Worm (Caenorhabditis elegans) whole organism, L4 larva: ENCODE data around the gene aak-2.

Experiments
- D1046.2 ChIP-seq: fragments of 200-800 bp; sonication (Bioruptor generic); IDR thresholded peaks from 2 replicates; pipeline ENCODE4 v1.3.6; 2022; ENCODE audit warnings: missing genetic modification characterization, missing compliant biosample characterization
- F26F4.8 ChIP-seq: fragments of 200-800 bp; sonication (Bioruptor generic); conservative IDR thresholded peaks from 2 replicates; pipeline ENCODE4 v1.3.6; 2022; ENCODE audit warnings: missing genetic modification characterization, missing compliant biosample characterization
- F44E2.7 ChIP-seq: fragments of 200-800 bp; sonication (Bioruptor generic); IDR thresholded peaks from 2 replicates; pipeline ENCODE4 v2.1.2; 2022; ENCODE audit warnings: missing genetic modification characterization, missing compliant biosample characterization
- Y48G9A.11 ChIP-seq: fragments of 200-800 bp; sonication (Bioruptor generic); IDR thresholded peaks from 2 replicates; pipeline ENCODE4 v1.3.6; 2022; ENCODE audit warnings: missing genetic modification reagents, missing genetic modification characterization, missing compliant biosample characterization
- Y5F2A.4 ChIP-seq: fragments of 200-800 bp; sonication (Bioruptor generic); optimal IDR thresholded peaks from 2 replicates; lab custom pipeline; 2018; ENCODE audit warnings: mild to moderate bottlenecking, missing genetic modification characterization, missing compliant biosample characterization
- ZK337.2 ChIP-seq: fragments of 200-800 bp; sonication (Bioruptor generic); IDR thresholded peaks from 2 replicates; pipeline ENCODE4 v1.3.6; 2022; ENCODE audit warnings: missing genetic modification reagents, missing genetic modification characterization, missing compliant biosample characterization
- ZK546.5 ChIP-seq, 2 experiments: sonication (generic microtip); optimal IDR thresholded peaks; 2 replicates each; lab custom pipeline; 2017; ENCODE audit warnings: missing biosample characterization in 2 of 2, missing genetic modification characterization in 2 of 2
- aha-1 ChIP-seq: fragments of 150-350 bp; peaks from one replicate; lab custom pipeline; 2014; ENCODE audit warnings: missing biosample characterization, missing genetic modification characterization
- aly-2 ChIP-seq: sonication (generic microtip); optimal IDR thresholded peaks from 2 replicates; lab custom pipeline; 2018; ENCODE audit warnings: missing biosample characterization, missing genetic modification characterization
- ama-1 ChIP-seq: fragments of 150-350 bp; optimal IDR thresholded peaks from 2 replicates; lab custom pipeline; 2014; ENCODE audit warnings: inconsistent platforms, mixed read lengths
- attf-4 ChIP-seq: sonication (generic microtip); optimal IDR thresholded peaks from 3 replicates; lab custom pipeline; 2017; ENCODE audit warnings: missing biosample characterization, missing genetic modification characterization
- ceh-28 ChIP-seq: fragments of 150-350 bp; optimal IDR thresholded peaks from 2 replicates; lab custom pipeline; 2014; ENCODE audit warnings: missing biosample characterization, missing genetic modification reagents, missing genetic modification characterization
- ceh-44 ChIP-seq: fragments of 200-800 bp; sonication (Bioruptor generic); IDR thresholded peaks from 2 replicates; pipeline ENCODE4 v1.3.6; 2022; ENCODE audit warnings: missing genetic modification reagents, missing genetic modification characterization, missing compliant biosample characterization
- cey-2 ChIP-seq: sonication (generic microtip); optimal IDR thresholded peaks from 3 replicates; lab custom pipeline; 2017; ENCODE audit warnings: missing genetic modification characterization, mild to moderate bottlenecking, missing compliant biosample characterization, antibody characterized with exemption, borderline replicate concordance; ENCODE audit not compliant: insufficient read depth
- ctbp-1 ChIP-seq: fragments of 200-800 bp; sonication (Bioruptor generic); IDR thresholded peaks from 2 replicates; pipeline ENCODE4 v1.3.6; 2022; ENCODE audit warnings: missing genetic modification reagents, missing genetic modification characterization, missing compliant biosample characterization
- daf-12 ChIP-seq: fragments of 150-350 bp; optimal IDR thresholded peaks from 2 replicates; lab custom pipeline; 2014; ENCODE audit warnings: missing biosample characterization, missing genetic modification reagents, missing genetic modification characterization
- daf-19 ChIP-seq: fragments of 200-800 bp; sonication (Bioruptor generic); conservative IDR thresholded peaks from 2 replicates; pipeline ENCODE4 v1.3.6; 2022; ENCODE audit warnings: missing genetic modification characterization, missing compliant biosample characterization
- dmd-8 ChIP-seq: fragments of 200-800 bp; sonication (Bioruptor generic); IDR thresholded peaks from 2 replicates; pipeline ENCODE4 v1.3.6; 2022; ENCODE audit warnings: missing genetic modification characterization, missing compliant biosample characterization
- dpl-1 ChIP-seq: fragments of 150-350 bp; optimal IDR thresholded peaks from 2 replicates; lab custom pipeline; 2014; ENCODE audit warnings: missing biosample characterization, missing genetic modification reagents, missing genetic modification characterization
- duxl-1 ChIP-seq: sonication (generic microtip); optimal IDR thresholded peaks from 2 replicates; lab custom pipeline; 2016; ENCODE audit warnings: mild to moderate bottlenecking, missing genetic modification characterization, moderate library complexity, missing compliant biosample characterization; ENCODE audit not compliant: poor library complexity
- dve-1 ChIP-seq: sonication (generic microtip); optimal IDR thresholded peaks from 2 replicates; lab custom pipeline; 2017; ENCODE audit warnings: antibody characterized with exemption, mild to moderate bottlenecking, missing genetic modification characterization, missing compliant biosample characterization; ENCODE audit not compliant: insufficient read depth
- egl-43 ChIP-seq: fragments of 200-800 bp; sonication (Bioruptor generic); IDR thresholded peaks from 2 replicates; pipeline ENCODE4 v1.3.6; 2022; ENCODE audit warnings: missing genetic modification reagents, missing genetic modification characterization, missing compliant biosample characterization
- fkh-10 ChIP-seq: fragments of 150-350 bp; optimal IDR thresholded peaks from 2 replicates; lab custom pipeline; 2014; ENCODE audit warnings: missing biosample characterization, missing genetic modification reagents, missing genetic modification characterization
- hif-1 ChIP-seq, 2 experiments: sonication (generic microtip); optimal IDR thresholded peaks; 2 replicates each; lab custom pipeline; 2016 to 2017; ENCODE audit warnings: missing compliant biosample characterization in 2 of 2, missing genetic modification characterization in 2 of 2, missing genetic modification reagents in 2 of 2, missing genotype in 2 of 2, mild to moderate bottlenecking in 1 of 2
- hlh-11 ChIP-seq: fragments of 200-800 bp; sonication (Bioruptor generic); optimal IDR thresholded peaks from 2 replicates; lab custom pipeline; 2018; ENCODE audit warnings: mild to moderate bottlenecking, missing genetic modification characterization, missing compliant biosample characterization
- hlh-30 ChIP-seq: sonication (generic microtip); optimal IDR thresholded peaks from 2 replicates; lab custom pipeline; 2017; ENCODE audit warnings: antibody characterized with exemption, mild to moderate bottlenecking, missing genetic modification characterization, missing compliant biosample characterization; ENCODE audit not compliant: insufficient read depth
- lin-13 ChIP-seq: fragments of 150-350 bp; optimal IDR thresholded peaks from 2 replicates; lab custom pipeline; 2014; ENCODE audit warnings: missing biosample characterization, missing genetic modification reagents, missing genetic modification characterization
- lin-15B ChIP-seq: fragments of 150-350 bp; sonication (generic microtip); optimal IDR thresholded peaks from 3 replicates; lab custom pipeline; 2014; ENCODE audit warnings: missing biosample characterization, missing genetic modification characterization
- lin-29 ChIP-seq: fragments of 200-800 bp; sonication (Bioruptor generic); IDR thresholded peaks from 2 replicates; pipeline ENCODE4 v1.3.6; 2022; ENCODE audit warnings: missing genetic modification reagents, missing genetic modification characterization, missing compliant biosample characterization
- lin-38 ChIP-seq: fragments of 200-800 bp; sonication (Bioruptor generic); IDR thresholded peaks from 2 replicates; pipeline ENCODE4 v1.3.6; 2022; ENCODE audit warnings: missing genetic modification reagents, missing genetic modification characterization, missing compliant biosample characterization
- lir-3 ChIP-seq: sonication (generic microtip); optimal IDR thresholded peaks from 2 replicates; lab custom pipeline; 2016; ENCODE audit warnings: mild to moderate bottlenecking, missing genetic modification characterization, missing compliant biosample characterization
- madf-5 ChIP-seq, 2 experiments: fragments of 200-800 bp; sonication (Bioruptor generic); IDR thresholded peaks; 2 replicates each; pipeline ENCODE4 v1.3.6; 2022; ENCODE audit warnings: missing compliant biosample characterization in 2 of 2, missing genetic modification characterization in 2 of 2
- madf-9 ChIP-seq: fragments of 200-800 bp; sonication (Bioruptor generic); conservative IDR thresholded peaks from 2 replicates; pipeline ENCODE4 v1.3.6; 2022; ENCODE audit warnings: missing genetic modification reagents, missing genetic modification characterization, missing compliant biosample characterization
- mdl-1 ChIP-seq, 2 experiments: fragments of 150-350 bp in 1 of 2; sonication (generic microtip) in 1 of 2; optimal IDR thresholded peaks; 2 replicates each; lab custom pipeline; 2014 to 2017; ENCODE audit warnings: missing biosample characterization in 2 of 2, missing genetic modification characterization in 2 of 2
- mxl-2 ChIP-seq: fragments of 200-800 bp; sonication (Bioruptor generic); conservative IDR thresholded peaks from 2 replicates; pipeline ENCODE4 v1.3.6; 2022; ENCODE audit warnings: missing genetic modification reagents, missing genetic modification characterization, missing compliant biosample characterization
- nhr-11 ChIP-seq: fragments of 150-350 bp; optimal IDR thresholded peaks from 2 replicates; lab custom pipeline; 2014; ENCODE audit warnings: missing biosample characterization, missing genetic modification characterization
- nhr-237 ChIP-seq: sonication (generic microtip); optimal IDR thresholded peaks from 2 replicates; lab custom pipeline; 2017; ENCODE audit warnings: missing biosample characterization, missing genetic modification characterization
- nhr-28 ChIP-seq: fragments of 150-350 bp; optimal IDR thresholded peaks from 2 replicates; lab custom pipeline; 2014; ENCODE audit warnings: missing biosample characterization, missing genetic modification characterization
- nhr-76 ChIP-seq: fragments of 150-350 bp; optimal IDR thresholded peaks from 2 replicates; lab custom pipeline; 2014; ENCODE audit warnings: missing biosample characterization, missing genetic modification characterization
- nhr-77 ChIP-seq: fragments of 150-350 bp; optimal IDR thresholded peaks from 2 replicates; lab custom pipeline; 2014; ENCODE audit warnings: missing biosample characterization, missing genetic modification characterization
- pha-4 ChIP-seq, 2 experiments: fragments of 150-350 bp in 1 of 2; fragments of 200-800 bp in 1 of 2; sonication (Bioruptor generic) in 1 of 2; IDR thresholded peaks in 1 of 2; optimal IDR thresholded peaks in 1 of 2; 2 replicates each; pipeline versions ENCODE4 v1.3.6 to Lab custom; 2014 to 2022; ENCODE audit warnings: missing genetic modification characterization in 2 of 2, missing genetic modification reagents in 2 of 2, missing biosample characterization in 1 of 2, missing compliant biosample characterization in 1 of 2
- pqm-1 ChIP-seq: sonication (generic microtip); optimal IDR thresholded peaks from 2 replicates; lab custom pipeline; 2017; ENCODE audit warnings: missing biosample characterization, missing genetic modification characterization
- sdz-12 ChIP-seq: fragments of 200-800 bp; sonication (Bioruptor generic); optimal IDR thresholded peaks from 2 replicates; lab custom pipeline; 2018; ENCODE audit warnings: mild to moderate bottlenecking, missing genetic modification characterization, missing compliant biosample characterization
- snpc-4 ChIP-seq: fragments of 150-350 bp; optimal IDR thresholded peaks from 2 replicates; lab custom pipeline; 2014; ENCODE audit warnings: missing biosample characterization, missing genetic modification characterization
- spr-1 ChIP-seq: sonication (generic microtip); optimal IDR thresholded peaks from 2 replicates; lab custom pipeline; 2016; ENCODE audit warnings: mild to moderate bottlenecking, missing genetic modification characterization, missing compliant biosample characterization
- unc-130 ChIP-seq: sonication (generic microtip); optimal IDR thresholded peaks from 2 replicates; lab custom pipeline; 2016; ENCODE audit warnings: missing genetic modification reagents, missing genetic modification characterization, missing compliant biosample characterization
- unc-62 ChIP-seq, 3 experiments: fragments of 150-350 bp in 1 of 3; sonication (generic microtip); optimal IDR thresholded peaks in 2 of 3; peaks in 1 of 3; 1 replicate in 1 of 3; 2 replicates in 2 of 3; lab custom pipeline; 2014 to 2017; ENCODE audit warnings: missing biosample characterization in 3 of 3, missing genetic modification characterization in 3 of 3, missing genetic modification reagents in 3 of 3, missing genotype in 1 of 3
- zag-1 ChIP-seq: fragments of 150-350 bp; optimal IDR thresholded peaks from 2 replicates; lab custom pipeline; 2014; ENCODE audit warnings: missing biosample characterization, missing genetic modification characterization
- zfp-3 ChIP-seq: fragments of 200-800 bp; sonication (Bioruptor generic); conservative IDR thresholded peaks from 2 replicates; pipeline ENCODE4 v1.3.6; 2022; ENCODE audit warnings: missing genetic modification reagents, missing genetic modification characterization, missing compliant biosample characterization
- zip-11 ChIP-seq: fragments of 200-800 bp; sonication (Bioruptor generic); IDR thresholded peaks from 2 replicates; pipeline ENCODE4 v1.3.6; 2022; ENCODE audit warnings: missing genetic modification characterization, missing compliant biosample characterization

aak-2 gene

DNA sequence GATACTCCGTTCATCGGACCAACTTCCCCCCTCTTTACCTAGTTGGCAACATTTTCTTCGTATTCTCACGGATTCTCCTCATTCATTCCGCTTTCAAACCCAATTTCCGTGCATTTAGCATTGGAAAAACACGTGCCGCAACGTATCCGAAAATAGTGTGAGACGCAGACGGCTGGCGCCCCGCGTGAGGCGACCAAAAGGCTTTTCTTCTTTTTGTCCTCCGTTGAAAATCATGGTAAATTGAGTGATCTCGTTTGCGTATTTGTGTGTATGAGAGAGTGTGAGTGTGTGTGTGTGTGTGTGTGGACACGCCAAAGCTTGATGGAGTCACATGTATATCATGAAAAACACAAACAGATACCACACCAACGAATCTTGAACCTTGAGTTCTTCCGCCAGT, 939 bp downstream of the aak-2 start (continued):
- TF ChIP-seq unc-62 (GFP tag; optimal IDR thresholded peaks at IDR 0.05 in 1 of 2; lab: Kevin White, UChicago) (peak in 1 of 2 experiments; percentile 100), unc-62 (tag; optimal IDR thresholded peaks at IDR 0.05; lab: Kevin White, UChicago) (no peak), lin-15B (tag; lab: Kevin White, UChicago) (no peak), nhr-11 (tag; lab: Kevin White, UChicago) (peak; percentile 98), madf-9 (no peak), sdz-12 (GFP tag; lab: Kevin White, UChicago) (no peak), hlh-30 (tag; lab: Kevin White, UChicago) (peak; percentile 99), lir-3 (tag; lab: Kevin White, UChicago) (no peak), ceh-44 (GFP tag; lab: Robert Waterston, UW) (no peak), mdl-1 (tag; optimal IDR thresholded peaks at IDR 0.05; lab: Kevin White, UChicago) (peak; percentile 95 to 99), daf-12 (no peak), egl-43 (GFP tag; lab: Robert Waterston, UW) (peak; percentile 80), aha-1 (tag; lab: Kevin White, UChicago) (peak; percentile 100), dve-1 (tag; lab: Kevin White, UChicago) (peak; percentile 97), madf-5 (GFP tag; IDR thresholded peaks at IDR 0.05; lab: Robert Waterston, UW) (no peak), ZK337.2 (GFP tag; lab: Robert Waterston, UW) (no peak), ama-1 (lab: Kevin White, UChicago) (peak; percentile 37), zip-11 (GFP tag; lab: Robert Waterston, UW) (no peak), Y48G9A.11 (no peak), lin-13 (GFP tag; lab: Kevin White, UChicago) (peak; percentile 86), mxl-2 (GFP tag; lab: Robert Waterston, UW) (peak; percentile 84), Y5F2A.4 (no peak), attf-4 (tag; lab: Kevin White, UChicago) (no peak), nhr-76 (tag; lab: Kevin White, UChicago) (no peak), duxl-1 (tag; lab: Kevin White, UChicago) (peak; percentile 42), zag-1 (tag; lab: Kevin White, UChicago) (peak; percentile 25), zfp-3 (GFP tag; lab: Robert Waterston, UW) (peak; percentile 64; the same call in 1 of the 2 replicates), nhr-237 (tag; lab: Kevin White, UChicago) (no peak), F44E2.7 (no peak), nhr-28 (tag; lab: Kevin White, UChicago) (peak; percentile 96), dmd-8 (no peak), cey-2 (tag; lab: Kevin White, UChicago) (no peak), D1046.2 (0 out of 2 replicates have a peak, but pooled peaks have one; percentile 26), lin-29 (GFP tag; lab: Robert Waterston, UW) (0 out of 2 replicates have a peak, but pooled peaks have one; percentile 48), unc-130 (no peak), pha-4 (GFP tag; IDR thresholded peaks at IDR 0.05; lab: Robert Waterston, UW) (peak; percentile 63), pha-4 (tag; optimal IDR thresholded peaks at IDR 0.05; lab: Kevin White, UChicago) (peak; percentile 56), spr-1 (peak; percentile 44), hif-1 (tag; optimal IDR thresholded peaks at IDR 0.05; lab: Kevin White, UChicago) (peak; percentile 76 to 98), snpc-4 (tag; lab: Kevin White, UChicago) (no peak), daf-19 (no peak), ctbp-1 (GFP tag; lab: Robert Waterston, UW) (peak; percentile 95), lin-38 (GFP tag; lab: Robert Waterston, UW) (peak; percentile 41; the same call in 1 of the 2 replicates), hlh-11 (tag; lab: Kevin White, UChicago) (peak; percentile 99), aly-2 (tag; lab: Kevin White, UChicago) (no peak), fkh-10 (GFP tag; lab: Kevin White, UChicago) (peak; percentile 95), ZK546.5 (tag; optimal IDR thresholded peaks at IDR 0.05; lab: Kevin White, UChicago) (no peak), ceh-28 (no peak), nhr-77 (tag; lab: Kevin White, UChicago) (peak; percentile 81), F26F4.8 (GFP tag; lab: Robert Waterston, UW) (no peak), pqm-1 (tag; lab: Kevin White, UChicago) (no peak), dpl-1 (GFP tag; lab: Kevin White, UChicago) (peak; percentile 48)
